Fruit fly (Drosophila melanogaster) S2 (cell line): ENCODE measurements around the gene Nepl9.

Experiments
- CG8478 ChIP-seq: fragments of >200 bp; optimal IDR thresholded peaks from 2 replicates; lab custom pipeline; 2018
- CTCF ChIP-seq, 2 experiments: fragments of >200 bp; optimal IDR thresholded peaks; 2 replicates each; lab custom pipeline; 2018

The Nepl9 gene

dm6 chr2L:16859103-16859502 is 22.0 kb upstream of the Nepl9 start:
- TF ChIP-seq CG8478 (lab: Kevin White, UChicago) (no peak), CTCF (optimal IDR thresholded peaks at IDR 0.05; lab: Kevin White, UChicago) (no peak)

dm6 chr2L:16858466-16859007 is 21.5 kb upstream of the Nepl9 start, which contains the start of gene CG31809:
Gene CG31809 (minus strand): TSS chr2L:16858714.
- TF ChIP-seq CTCF (optimal IDR thresholded peaks at IDR 0.05; lab: Kevin White, UChicago) (no peak), CG8478 (lab: Kevin White, UChicago) (no peak)

- no peak for TF ChIP-seq CTCF (optimal IDR thresholded peaks at IDR 0.05; lab: Kevin White, UChicago)
- no peak for TF ChIP-seq CG8478 (lab: Kevin White, UChicago)
Observed at dm6 chr2L:16857665-16858064, 20.6 kb upstream of the Nepl9 start.

- TF ChIP-seq CG8478 (lab: Kevin White, UChicago) (no peak), CTCF (optimal IDR thresholded peaks at IDR 0.05; lab: Kevin White, UChicago) (no peak)
Observed at dm6 chr2L:16857131-16857530, 20.1 kb upstream of the Nepl9 start.

- TF ChIP-seq CTCF (optimal IDR thresholded peaks at IDR 0.05; lab: Kevin White, UChicago) (no peak), CG8478 (lab: Kevin White, UChicago) (no peak)
Observed at dm6 chr2L:16852318-16852932, 15.4 kb upstream of the Nepl9 start, which contains the start of gene CG31810. Gene CG31810 (minus strand): TSS chr2L:16852368.

- TF ChIP-seq CTCF (optimal IDR thresholded peaks at IDR 0.05; lab: Kevin White, UChicago) (no peak), CG8478 (lab: Kevin White, UChicago) (no peak)
Observed at dm6 chr2L:16850442-16850841, 13.4 kb upstream of the Nepl9 start.

- TF ChIP-seq CG8478 (lab: Kevin White, UChicago) (no peak), CTCF (optimal IDR thresholded peaks at IDR 0.05; lab: Kevin White, UChicago) (no peak)
Observed at dm6 chr2L:16848670-16849069, 11.6 kb upstream of the Nepl9 start, which contains the start of gene CG13284. Gene CG13284 (minus strand): TSS chr2L:16848716.

- TF ChIP-seq CTCF (optimal IDR thresholded peaks at IDR 0.05; lab: Kevin White, UChicago) (no peak), CG8478 (lab: Kevin White, UChicago) (no peak)
Observed at dm6 chr2L:16847948-16848347, 10.9 kb upstream of the Nepl9 start.

- TF ChIP-seq CG8478 (lab: Kevin White, UChicago) (no peak), CTCF (optimal IDR thresholded peaks at IDR 0.05; lab: Kevin White, UChicago) (no peak)
Observed at dm6 chr2L:16846742-16847346, 9.8 kb upstream of the Nepl9 start.

dm6 chr2L:16845179-16845578 is 8.1 kb upstream of the Nepl9 start:
- TF ChIP-seq CG8478 (lab: Kevin White, UChicago) (no peak), CTCF (optimal IDR thresholded peaks at IDR 0.05; lab: Kevin White, UChicago) (no peak)

dm6 chr2L:16843336-16843735 is 6.3 kb upstream of the Nepl9 start:
- no peak for TF ChIP-seq CG8478 (lab: Kevin White, UChicago)
- TF ChIP-seq CTCF (optimal IDR thresholded peaks at IDR 0.05; lab: Kevin White, UChicago) = no peak

- TF ChIP-seq CG8478 (lab: Kevin White, UChicago) = no peak
- no peak for TF ChIP-seq CTCF (optimal IDR thresholded peaks at IDR 0.05; lab: Kevin White, UChicago)
Observed at dm6 chr2L:16842505-16842904, 5.4 kb upstream of the Nepl9 start.

dm6 chr2L:16839665-16840064 is 2.6 kb upstream of the Nepl9 start:
- no peak for TF ChIP-seq CG8478 (lab: Kevin White, UChicago)
- TF ChIP-seq CTCF (optimal IDR thresholded peaks at IDR 0.05; lab: Kevin White, UChicago) = no peak

- TF ChIP-seq CTCF (optimal IDR thresholded peaks at IDR 0.05; lab: Kevin White, UChicago) = no peak
- no peak for TF ChIP-seq CG8478 (lab: Kevin White, UChicago)
Observed at dm6 chr2L:16837672-16838071, 614 bp upstream of the Nepl9 start, which contains the start of the genes SclA and SclB. Gene SclA (plus strand): TSS chr2L:16837972. Gene SclB (plus strand): TSS chr2L:16837972.

dm6 chr2L:16834402-16834801 is 2.7 kb downstream of the Nepl9 start, which contains the start of gene CG13282:
Gene CG13282 (minus strand): TSS chr2L:16834502.
- TF ChIP-seq CG8478 (lab: Kevin White, UChicago) (no peak), CTCF (optimal IDR thresholded peaks at IDR 0.05; lab: Kevin White, UChicago) (no peak)
